Fruit fly (Drosophila melanogaster): Measurements from ENCODE around the gene pic.

pic gene

DNA sequence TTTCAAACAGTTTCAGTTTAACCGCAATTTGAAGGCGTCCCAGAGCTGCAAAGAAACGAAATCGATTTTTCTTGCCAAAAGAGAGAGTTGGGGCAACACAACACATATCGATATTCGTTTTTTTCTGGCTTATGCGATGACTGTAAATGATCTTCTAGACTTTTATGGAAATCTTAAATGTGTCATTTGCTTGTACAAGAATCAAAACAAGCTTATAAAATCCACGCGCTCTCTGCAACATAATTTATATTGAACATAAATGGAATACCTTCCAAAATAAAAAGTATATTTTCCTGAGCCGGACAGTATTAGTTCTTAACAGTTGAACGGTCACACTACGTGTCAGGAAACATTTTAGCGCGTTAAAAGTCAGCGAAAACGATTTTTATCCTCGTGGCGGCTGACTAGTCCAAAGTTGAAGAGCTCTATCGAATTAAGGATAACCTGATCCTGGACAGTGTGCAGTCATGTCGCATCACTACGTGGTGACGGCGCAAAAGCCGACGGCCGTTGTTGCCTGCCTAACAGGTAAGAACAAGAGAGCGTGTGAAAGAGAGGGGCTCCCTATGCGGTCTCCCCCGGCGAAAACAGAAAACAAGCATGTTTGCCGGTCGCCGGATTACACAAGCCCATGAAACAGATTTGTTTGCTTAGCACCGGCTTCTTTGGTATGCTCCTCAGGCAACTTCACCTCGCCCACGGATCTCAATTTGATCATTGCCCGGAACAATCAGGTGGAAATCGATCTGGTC, at the start of gene pic (continued):
- TF ChIP-seq CG14860 (GFP tag; IDR thresholded peaks at IDR 0.05; ENCODE audit: partially characterized antibody) (peak; percentile 84), NFAT (GFP tag; IDR thresholded peaks at IDR 0.05) (no peak), CG33213 (GFP tag; optimal IDR thresholded peaks at IDR 0.05) (peak; percentile 37), Dbx (GFP tag; IDR thresholded peaks at IDR 0.05) (no peak), vnd (GFP tag; IDR thresholded peaks at IDR 0.05; ENCODE audit: partially characterized antibody) (peak; percentile 70), CG12219 (GFP tag; optimal IDR thresholded peaks at IDR 0.05) (no peak), CG4617 (GFP tag; optimal IDR thresholded peaks at IDR 0.05; ENCODE audit: borderline replicate concordance) (peak; percentile 36), stwl (tag; optimal IDR thresholded peaks at IDR 0.05) (peak; percentile 58), CG9437 (GFP tag; optimal IDR thresholded peaks at IDR 0.05) (no peak), Atf-2 (GFP tag; optimal IDR thresholded peaks at IDR 0.05) (no peak), CG15696 (tag; optimal IDR thresholded peaks at IDR 0.05) (no peak), HLH3B (GFP tag; IDR thresholded peaks at IDR 0.05) (no peak), zen2 (GFP tag; IDR thresholded peaks at IDR 0.05; ENCODE audit: partially characterized antibody) (peak; percentile 33; the same call in 1 of the 3 replicates), Med (GFP tag) (peak; percentile 76), MTF-1 (GFP tag; optimal IDR thresholded peaks at IDR 0.05; ENCODE audit: borderline replicate concordance) (no peak), CG3163 (GFP tag; optimal IDR thresholded peaks at IDR 0.05) (peak; percentile 1), CG9817 (tag; optimal IDR thresholded peaks at IDR 0.05) (no peak), Side (GFP tag; optimal IDR thresholded peaks at IDR 0.05) (peak; percentile 18), Bgb (GFP tag; IDR thresholded peaks at IDR 0.05; ENCODE audit: partially characterized antibody) (peak; percentile 75), dm (GFP tag; optimal IDR thresholded peaks at IDR 0.05) (peak; percentile 32), tna (GFP tag; IDR thresholded peaks at IDR 0.05; ENCODE audit: partially characterized antibody) (peak; percentile 51), CG31441 (GFP tag; IDR thresholded peaks at IDR 0.05) (peak; percentile 9; the same call in 1 of the 2 replicates), trem (tag; optimal IDR thresholded peaks at IDR 0.05) (peak; percentile 79), Max (GFP tag; optimal IDR thresholded peaks at IDR 0.05) (peak; percentile 38), dmrt11E (tag; optimal IDR thresholded peaks at IDR 0.05) (peak; percentile 11), phol (tag; optimal IDR thresholded peaks at IDR 0.05) (peak; percentile 56), NfI (GFP tag; optimal IDR thresholded peaks at IDR 0.05) (no peak), gsb-n (tag; optimal IDR thresholded peaks at IDR 0.05) (no peak), mam (GFP tag; optimal IDR thresholded peaks at IDR 0.05) (peak; percentile 6), Sry-δ (GFP tag; optimal IDR thresholded peaks at IDR 0.05) (peak; percentile 85), CG2712 (tag; optimal IDR thresholded peaks at IDR 0.05) (peak; percentile 28), amos (GFP tag; IDR thresholded peaks at IDR 0.05; ENCODE audit: partially characterized antibody) (peak; percentile 75), knrl (GFP tag; IDR thresholded peaks at IDR 0.05; ENCODE audit: partially characterized antibody) (peak; percentile 85), CG3847 (GFP tag; IDR thresholded peaks at IDR 0.05) (peak; percentile 25; the same call in 1 of the 2 replicates), Myb (GFP tag; optimal IDR thresholded peaks at IDR 0.05) (peak; percentile 77), CG13287 (GFP tag; IDR thresholded peaks at IDR 0.05; ENCODE audit: partially characterized antibody) (peak; percentile 87), hbn (GFP tag; IDR thresholded peaks at IDR 0.05; ENCODE audit: partially characterized antibody) (peak; percentile 84), gt (GFP tag; IDR thresholded peaks at IDR 0.05) (no peak), CoRest (tag; optimal IDR thresholded peaks at IDR 0.05) (peak; percentile 52), CG33557 (GFP tag; optimal IDR thresholded peaks at IDR 0.05) (no peak), CG6791 (GFP tag; IDR thresholded peaks at IDR 0.05; ENCODE audit: partially characterized antibody) (peak; percentile 72), row (GFP tag; IDR thresholded peaks at IDR 0.05) (peak; percentile 69), CG2116 (GFP tag; optimal IDR thresholded peaks at IDR 0.05) (peak; percentile 100), kay (GFP tag; optimal IDR thresholded peaks at IDR 0.05) (peak; percentile 26), CG12659 (GFP tag; optimal IDR thresholded peaks at IDR 0.05) (peak; percentile 31), sima (GFP tag; optimal IDR thresholded peaks at IDR 0.05) (no peak), CG17385 (GFP tag; optimal IDR thresholded peaks at IDR 0.05) (peak; percentile 86)

Measured in whole organism, embryonic.